Fruit fly (Drosophila melanogaster): ENCODE results near the gene Pop1.

Pop1 gene

dm6 chrX:5649998-5650397 lies 27.6 kb downstream of the Pop1 start:
- TF ChIP-seq CG9705 (GFP tag; optimal IDR thresholded peaks at IDR 0.05) (no peak), Dfd (GFP tag; optimal IDR thresholded peaks at IDR 0.05) (peak; percentile 70)

DNA sequence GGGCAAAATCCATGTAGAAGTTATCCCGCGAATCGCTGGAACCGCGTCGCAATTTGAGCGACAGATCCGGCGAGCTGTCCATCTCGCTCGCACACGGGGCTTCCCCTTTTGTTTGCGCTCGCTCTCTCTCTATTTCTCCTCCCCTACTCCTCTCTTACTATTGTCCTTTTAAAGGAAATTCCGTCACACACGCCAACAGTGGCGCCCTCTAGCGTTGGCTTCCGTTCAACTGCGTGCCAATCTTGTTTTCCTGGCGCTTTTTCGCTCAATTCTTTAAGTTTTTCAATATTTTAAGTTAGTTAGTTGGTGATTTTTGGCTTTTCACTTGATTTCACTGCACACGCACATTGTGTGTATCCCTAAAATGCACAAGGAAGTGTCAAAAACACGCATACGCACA lies 39.5 kb downstream of the Pop1 start:
- TF ChIP-seq GATAd (GFP tag; optimal IDR thresholded peaks at IDR 0.05) (no peak), ey (GFP tag; optimal IDR thresholded peaks at IDR 0.05) (no peak), Jra (GFP tag; optimal IDR thresholded peaks at IDR 0.05) (no peak)

DNA sequence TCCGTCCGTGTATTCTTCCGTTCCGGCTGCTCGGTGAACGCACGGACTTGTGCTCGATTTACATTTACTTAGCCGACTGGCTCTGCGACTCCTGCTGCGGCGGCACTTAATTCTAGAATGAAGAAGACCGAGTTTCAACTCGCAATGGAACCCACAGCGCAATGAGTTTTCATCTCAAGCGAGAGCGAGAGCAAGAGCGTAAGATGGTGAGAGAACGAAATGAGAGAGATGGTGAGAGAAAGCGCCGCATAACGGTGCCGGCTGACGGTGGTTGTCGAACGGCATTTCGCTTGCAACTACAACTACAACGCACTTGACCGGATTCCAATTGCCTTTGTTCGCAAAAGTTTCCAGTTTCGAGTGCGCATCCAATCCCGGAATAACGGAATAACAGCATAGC lies 40.3 kb downstream of the Pop1 start, which contains the start of gene OtopLc:
TSS of gene OtopLc (minus strand) at position 101 of the 400 bp plus-strand sequence.
- no peak for TF ChIP-seq Dfd (GFP tag; optimal IDR thresholded peaks at IDR 0.05)
- TF ChIP-seq fru (GFP tag; optimal IDR thresholded peaks at IDR 0.05), result no peak
- no peak for TF ChIP-seq Hr83 (GFP tag; optimal IDR thresholded peaks at IDR 0.05; ENCODE audit: poor library complexity, severe bottlenecking)
- TF ChIP-seq HLH106 (tag; optimal IDR thresholded peaks at IDR 0.05), result no peak
- no peak for TF ChIP-seq Vsx2 (GFP tag; optimal IDR thresholded peaks at IDR 0.05; ENCODE audit: partially characterized antibody)
- no peak for TF ChIP-seq GATAd (GFP tag; optimal IDR thresholded peaks at IDR 0.05)
- TF ChIP-seq dmrt93B (GFP tag; optimal IDR thresholded peaks at IDR 0.05), result no peak
- TF ChIP-seq jim (GFP tag; optimal IDR thresholded peaks at IDR 0.05), result no peak
- TF ChIP-seq Hr78 (GFP tag; optimal IDR thresholded peaks at IDR 0.05), result no peak
- TF ChIP-seq Myc (optimal IDR thresholded peaks at IDR 0.05), result no peak
- no peak for TF ChIP-seq Abd-B (GFP tag; optimal IDR thresholded peaks at IDR 0.05)
- no peak for TF ChIP-seq h (GFP tag; optimal IDR thresholded peaks at IDR 0.05)
- TF ChIP-seq CG9705 (GFP tag; optimal IDR thresholded peaks at IDR 0.05), result no peak

DNA sequence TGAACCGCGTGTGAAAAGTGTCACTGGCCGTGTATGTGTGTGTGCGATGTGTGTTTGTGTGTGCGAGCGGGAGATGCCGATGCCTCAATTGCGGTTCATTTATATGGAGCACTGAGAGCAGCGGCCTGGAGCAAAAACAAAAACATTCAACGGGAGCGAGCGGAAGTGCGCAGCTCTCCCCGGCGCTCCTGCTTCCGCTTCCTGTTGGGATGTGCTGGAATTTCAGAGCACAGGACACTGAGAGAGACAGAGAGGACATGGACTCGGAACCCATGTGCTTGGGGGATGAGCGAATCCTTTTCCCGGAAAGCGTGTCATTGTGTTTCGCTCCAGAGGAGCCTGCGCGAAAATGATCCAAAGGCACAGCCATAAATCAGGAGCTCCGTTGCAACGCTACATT lies 41.8 kb downstream of the Pop1 start:
- TF ChIP-seq rgr (GFP tag; optimal IDR thresholded peaks at IDR 0.05) (no peak), Mio (GFP tag; optimal IDR thresholded peaks at IDR 0.05) (no peak), pan (optimal IDR thresholded peaks at IDR 0.05) (no peak), Vsx2 (GFP tag; optimal IDR thresholded peaks at IDR 0.05; ENCODE audit: partially characterized antibody) (no peak), CG9705 (GFP tag; optimal IDR thresholded peaks at IDR 0.05) (no peak)

- TF ChIP-seq sv (GFP tag; optimal IDR thresholded peaks at IDR 0.05) (no peak), h (GFP tag; optimal IDR thresholded peaks at IDR 0.05) (peak; percentile 56), tai (GFP tag; optimal IDR thresholded peaks at IDR 0.05) (no peak), Hr78 (GFP tag; optimal IDR thresholded peaks at IDR 0.05) (no peak), Hnf4 (GFP tag; optimal IDR thresholded peaks at IDR 0.05) (no peak), fru (GFP tag; optimal IDR thresholded peaks at IDR 0.05) (no peak), N (GFP tag; optimal IDR thresholded peaks at IDR 0.05) (peak; percentile 32), lola (GFP tag; optimal IDR thresholded peaks at IDR 0.05) (no peak), Sp1 (GFP tag; optimal IDR thresholded peaks at IDR 0.05) (peak; percentile 18), pan (optimal IDR thresholded peaks at IDR 0.05) (no peak), Abd-B (GFP tag; optimal IDR thresholded peaks at IDR 0.05) (no peak), Vsx2 (GFP tag; optimal IDR thresholded peaks at IDR 0.05; ENCODE audit: partially characterized antibody) (no peak), rgr (GFP tag; optimal IDR thresholded peaks at IDR 0.05) (peak; percentile 31), Myc (optimal IDR thresholded peaks at IDR 0.05) (no peak), woc (GFP tag; optimal IDR thresholded peaks at IDR 0.05) (no peak), jim (GFP tag; optimal IDR thresholded peaks at IDR 0.05) (no peak), CrebA (GFP tag; optimal IDR thresholded peaks at IDR 0.05; ENCODE audit: borderline replicate concordance) (no peak), Jra (GFP tag; optimal IDR thresholded peaks at IDR 0.05) (peak; percentile 50), Rel (GFP tag; optimal IDR thresholded peaks at IDR 0.05) (no peak), Rel (tag; optimal IDR thresholded peaks at IDR 0.05) (peak; percentile 73), CG32264 (GFP tag; optimal IDR thresholded peaks at IDR 0.05) (no peak), dl (GFP tag; optimal IDR thresholded peaks at IDR 0.05; ENCODE audit: insufficient read depth in 1 of 2, partially characterized antibody in 2 of 2) (no peak), GATAd (GFP tag; optimal IDR thresholded peaks at IDR 0.05) (no peak), ey (GFP tag; optimal IDR thresholded peaks at IDR 0.05) (no peak), HLH106 (tag; optimal IDR thresholded peaks at IDR 0.05) (peak; percentile 11), usp (GFP tag; optimal IDR thresholded peaks at IDR 0.05) (no peak), Hr83 (GFP tag; optimal IDR thresholded peaks at IDR 0.05; ENCODE audit: poor library complexity, severe bottlenecking) (peak; percentile 76), sage (GFP tag; optimal IDR thresholded peaks at IDR 0.05) (no peak), Dif (GFP tag; optimal IDR thresholded peaks at IDR 0.05; ENCODE audit: partially characterized antibody) (no peak), OdsH (GFP tag; optimal IDR thresholded peaks at IDR 0.05) (no peak), br (GFP tag; optimal IDR thresholded peaks at IDR 0.05) (peak; percentile 2), Mio (GFP tag; optimal IDR thresholded peaks at IDR 0.05) (no peak), Dfd (GFP tag; optimal IDR thresholded peaks at IDR 0.05) (no peak), brk (GFP tag; optimal IDR thresholded peaks at IDR 0.05) (no peak), CG9705 (GFP tag; optimal IDR thresholded peaks at IDR 0.05) (no peak), dmrt93B (GFP tag; optimal IDR thresholded peaks at IDR 0.05) (no peak), foxo (GFP tag; optimal IDR thresholded peaks at IDR 0.05) (peak in 1 of 2 experiments; percentile 23), psq (GFP tag; optimal IDR thresholded peaks at IDR 0.05) (no peak), dsf (GFP tag; optimal IDR thresholded peaks at IDR 0.05; ENCODE audit: borderline replicate concordance) (no peak)
These were observed 43.5 kb downstream of the Pop1 start, which contains the start of the genes Sirt4 and CG4119 for dm6 chrX:5665902-5666301. TSS of gene Sirt4 (minus strand) at chrX:5665940. TSS of gene CG4119 (plus strand) at chrX:5666052.
